Fruit fly (Drosophila melanogaster) whole organism, embryonic: ENCODE measurements around the gene CG43093.

Source experiments
- Ada2b ChIP-seq: fragments of 200-800 bp; sonication (Bioruptor generic); IDR thresholded peaks from 2 replicates; pipeline ENCODE4 v1.3.6; 2022; ENCODE audit warnings: missing biosample characterization, missing genetic modification characterization
- CG10431 ChIP-seq: fragments of 200-800 bp; sonication (Bioruptor generic); optimal IDR thresholded peaks from 3 replicates; lab custom pipeline; 2018; ENCODE audit warnings: missing biosample characterization, mild to moderate bottlenecking, missing genetic modification characterization
- CG12299 ChIP-seq: fragments of 200-800 bp; sonication (Bioruptor generic); optimal IDR thresholded peaks from 2 replicates; lab custom pipeline; 2018; ENCODE audit warnings: missing biosample characterization, mild to moderate bottlenecking, missing genetic modification characterization
- CG13287 ChIP-seq: fragments of 200-800 bp; sonication (Bioruptor generic); IDR thresholded peaks from 2 replicates; pipeline ENCODE4 v1.3.6; 2022; ENCODE audit warnings: missing biosample characterization, missing genetic modification characterization; ENCODE audit not compliant: partially characterized antibody
- CG13424 ChIP-seq: fragments of 200-800 bp; sonication (Bioruptor generic); optimal IDR thresholded peaks from 2 replicates; lab custom pipeline; 2019; ENCODE audit warnings: missing biosample characterization, mild to moderate bottlenecking, missing genetic modification characterization, moderate library complexity
- CG15514 ChIP-seq: fragments of 200-800 bp; sonication (Bioruptor generic); optimal IDR thresholded peaks from 3 replicates; lab custom pipeline; 2017; ENCODE audit warnings: missing biosample characterization, missing genetic modification characterization, mild to moderate bottlenecking, moderate library complexity, missing genetic modification reagents
- CG15696 ChIP-seq: fragments of 200-800 bp; sonication (Bioruptor generic); optimal IDR thresholded peaks from 2 replicates; lab custom pipeline; 2019; ENCODE audit warnings: missing biosample characterization, mild to moderate bottlenecking, missing genetic modification characterization, moderate library complexity
- CG1603 ChIP-seq: fragments of 200-800 bp; sonication (Bioruptor generic); optimal IDR thresholded peaks from 2 replicates; lab custom pipeline; 2019; ENCODE audit warnings: missing biosample characterization, mild to moderate bottlenecking, missing genetic modification characterization, moderate library complexity
- CG17361 ChIP-seq: fragments of 200-800 bp; sonication (Bioruptor generic); IDR thresholded peaks from 3 replicates; pipeline ENCODE4 v1.3.6; 2022; ENCODE audit warnings: missing biosample characterization, missing genetic modification characterization
- CG18476 ChIP-seq: fragments of 200-800 bp; sonication (Bioruptor generic); optimal IDR thresholded peaks from 2 replicates; lab custom pipeline; 2016; ENCODE audit warnings: missing biosample characterization, mild to moderate bottlenecking, missing genetic modification characterization
- CG2875 ChIP-seq: fragments of 200-800 bp; sonication (Bioruptor generic); optimal IDR thresholded peaks from 2 replicates; lab custom pipeline; 2017; ENCODE audit warnings: missing biosample characterization, mild to moderate bottlenecking, missing genetic modification characterization, missing genetic modification reagents
- CG34422 ChIP-seq: fragments of 200-800 bp; sonication (Bioruptor generic); IDR thresholded peaks from 3 replicates; pipeline ENCODE4 v1.3.6; 2022; ENCODE audit warnings: missing biosample characterization, missing genetic modification characterization
- CG3847 ChIP-seq: fragments of 200-800 bp; sonication (Bioruptor generic); IDR thresholded peaks from 2 replicates; pipeline ENCODE4 v1.3.6; 2022; ENCODE audit warnings: missing biosample characterization, missing genetic modification characterization
- CG4424 ChIP-seq: fragments of 200-800 bp; sonication (Bioruptor generic); optimal IDR thresholded peaks from 3 replicates; lab custom pipeline; 2016; ENCODE audit warnings: missing biosample characterization, missing genetic modification characterization
- CG7963 ChIP-seq: fragments of 200-800 bp; sonication (Bioruptor generic); IDR thresholded peaks from 3 replicates; pipeline ENCODE4 v1.3.6; 2022; ENCODE audit warnings: missing biosample characterization, missing genetic modification characterization; ENCODE audit not compliant: partially characterized antibody
- CG8290 ChIP-seq, 3 experiments: fragments of 200-800 bp; sonication (Bioruptor generic); optimal IDR thresholded peaks; 2 replicates each; lab custom pipeline; 2016 to 2019; ENCODE audit warnings: missing biosample characterization in 3 of 3, missing genetic modification characterization in 3 of 3, mild to moderate bottlenecking in 2 of 3, moderate library complexity in 1 of 3
- Camta ChIP-seq: fragments of 200-800 bp; sonication (Bioruptor generic); optimal IDR thresholded peaks from 2 replicates; lab custom pipeline; 2016; ENCODE audit warnings: missing biosample characterization, missing genetic modification characterization
- CkIIα-i1 ChIP-seq: fragments of 200-800 bp; sonication (Bioruptor generic); IDR thresholded peaks from 2 replicates; pipeline ENCODE4 v1.3.6; 2022; ENCODE audit warnings: missing biosample characterization, missing genetic modification characterization
- CrebB ChIP-seq: fragments of 200-800 bp; sonication (Bioruptor generic); optimal IDR thresholded peaks from 3 replicates; lab custom pipeline; 2018; ENCODE audit warnings: missing biosample characterization, mild to moderate bottlenecking, missing genetic modification characterization
- HLH4C ChIP-seq: fragments of 200-800 bp; sonication (Bioruptor generic); IDR thresholded peaks from 3 replicates; pipeline ENCODE4 v1.3.6; 2022; ENCODE audit warnings: missing biosample characterization, missing genetic modification characterization; ENCODE audit not compliant: partially characterized antibody
- Hey ChIP-seq: fragments of 200-800 bp; sonication (Bioruptor generic); optimal IDR thresholded peaks from 3 replicates; lab custom pipeline; 2018; ENCODE audit warnings: missing biosample characterization, mild to moderate bottlenecking, missing genetic modification characterization
- Hr39 ChIP-seq: fragments of >200 bp; optimal IDR thresholded peaks from 2 replicates; lab custom pipeline; 2017
- MESR4 ChIP-seq: fragments of 200-800 bp; sonication (Bioruptor generic); optimal IDR thresholded peaks from 2 replicates; lab custom pipeline; 2018; ENCODE audit warnings: missing biosample characterization, mild to moderate bottlenecking, missing genetic modification characterization, moderate library complexity
- Med ChIP-seq: fragments of 200-800 bp; sonication (Bioruptor generic); peaks from one replicate; lab custom pipeline; 2016; ENCODE audit warnings: missing biosample characterization, missing genetic modification characterization, mild to moderate bottlenecking, inconsistent platforms, moderate library complexity
- NC2β ChIP-seq: fragments of 200-800 bp; sonication (Bioruptor generic); optimal IDR thresholded peaks from 2 replicates; lab custom pipeline; 2016; ENCODE audit warnings: missing biosample characterization, missing genetic modification characterization
- Pdp1 ChIP-seq, 2 experiments: fragments of 200-800 bp; sonication (Bioruptor generic); optimal IDR thresholded peaks; 3 replicates each; lab custom pipeline; 2016; ENCODE audit warnings: missing biosample characterization in 2 of 2, missing genetic modification characterization in 2 of 2, mild to moderate bottlenecking in 1 of 2, moderate library complexity in 1 of 2
- Rfx ChIP-seq: fragments of 200-800 bp; sonication (Bioruptor generic); IDR thresholded peaks from 2 replicates; pipeline ENCODE4 v1.3.6; 2022; ENCODE audit warnings: missing biosample characterization, missing genetic modification characterization
- Side ChIP-seq: fragments of 200-800 bp; sonication (Bioruptor generic); optimal IDR thresholded peaks from 2 replicates; lab custom pipeline; 2016; ENCODE audit warnings: missing biosample characterization, missing genetic modification characterization
- Six4 ChIP-seq: fragments of 200-800 bp; sonication (Bioruptor generic); optimal IDR thresholded peaks from 2 replicates; lab custom pipeline; 2016; ENCODE audit warnings: missing biosample characterization, missing genetic modification characterization
- al ChIP-seq: fragments of 200-800 bp; sonication (Bioruptor generic); IDR thresholded peaks from 2 replicates; pipeline ENCODE4 v1.3.6; 2022; ENCODE audit warnings: missing biosample characterization, missing genetic modification characterization
- bigmax ChIP-seq: fragments of 200-800 bp; sonication (Bioruptor generic); optimal IDR thresholded peaks from 2 replicates; lab custom pipeline; 2018; ENCODE audit warnings: missing biosample characterization, mild to moderate bottlenecking, missing genetic modification characterization
- chm ChIP-seq: fragments of 200-800 bp; sonication (Bioruptor generic); IDR thresholded peaks from 2 replicates; pipeline ENCODE4 v1.3.6; 2022; ENCODE audit warnings: missing biosample characterization, missing genetic modification characterization
- ci ChIP-seq: fragments of 200-800 bp; sonication (Bioruptor generic); IDR thresholded peaks from 3 replicates; pipeline ENCODE4 v1.3.6; 2022; ENCODE audit warnings: missing biosample characterization, missing genetic modification characterization
- dimm ChIP-seq: fragments of 200-800 bp; sonication (Bioruptor generic); IDR thresholded peaks from 2 replicates; pipeline ENCODE4 v1.3.6; 2022; ENCODE audit warnings: missing biosample characterization, missing genetic modification characterization
- esg ChIP-seq: fragments of 200-800 bp; sonication (Bioruptor generic); conservative IDR thresholded peaks from 2 replicates; pipeline ENCODE4 v1.3.6; 2022; ENCODE audit warnings: missing biosample characterization, missing genetic modification characterization
- fu2 ChIP-seq: fragments of 200-800 bp; sonication (Bioruptor generic); optimal IDR thresholded peaks from 2 replicates; lab custom pipeline; 2016; ENCODE audit warnings: missing biosample characterization, missing genetic modification characterization
- gfzf ChIP-seq: fragments of 200-800 bp; sonication (Bioruptor generic); optimal IDR thresholded peaks from 2 replicates; lab custom pipeline; 2016; ENCODE audit warnings: missing biosample characterization, mild to moderate bottlenecking, missing genetic modification characterization, moderate library complexity
- grn ChIP-seq: fragments of 200-800 bp; sonication (Bioruptor generic); optimal IDR thresholded peaks from 3 replicates; lab custom pipeline; 2017; ENCODE audit warnings: missing biosample characterization, missing genetic modification characterization
- ind ChIP-seq: fragments of 200-800 bp; sonication (Bioruptor generic); optimal IDR thresholded peaks from 3 replicates; lab custom pipeline; 2016; ENCODE audit warnings: missing biosample characterization, missing genetic modification characterization
- kah ChIP-seq: fragments of 200-800 bp; sonication (Bioruptor generic); optimal IDR thresholded peaks from 2 replicates; lab custom pipeline; 2018; ENCODE audit warnings: missing biosample characterization, mild to moderate bottlenecking, missing genetic modification characterization
- knrl ChIP-seq: fragments of 200-800 bp; sonication (Bioruptor generic); IDR thresholded peaks from 3 replicates; pipeline ENCODE4 v1.3.6; 2022; ENCODE audit warnings: missing biosample characterization, missing genetic modification characterization; ENCODE audit not compliant: partially characterized antibody
- mam ChIP-seq: fragments of 200-800 bp; sonication (Bioruptor generic); optimal IDR thresholded peaks from 3 replicates; lab custom pipeline; 2016; ENCODE audit warnings: missing biosample characterization, missing genetic modification characterization
- mld ChIP-seq: fragments of 200-800 bp; sonication (Bioruptor generic); IDR thresholded peaks from 3 replicates; pipeline ENCODE4 v1.3.6; 2022; ENCODE audit warnings: missing biosample characterization, missing genetic modification characterization; ENCODE audit not compliant: partially characterized antibody
- onecut ChIP-seq: fragments of 200-800 bp; sonication (Bioruptor generic); IDR thresholded peaks from 2 replicates; pipeline ENCODE4 v1.3.6; 2022; ENCODE audit warnings: missing biosample characterization, missing genetic modification characterization
- org-1 ChIP-seq: fragments of 200-800 bp; sonication (Bioruptor generic); optimal IDR thresholded peaks from 2 replicates; lab custom pipeline; 2017; ENCODE audit warnings: missing biosample characterization, missing genetic modification characterization
- pzg ChIP-seq: fragments of 200-800 bp; sonication (Bioruptor generic); optimal IDR thresholded peaks from 3 replicates; lab custom pipeline; 2018; ENCODE audit warnings: missing biosample characterization, mild to moderate bottlenecking, missing genetic modification characterization, moderate library complexity
- seq ChIP-seq: fragments of 200-800 bp; sonication (Bioruptor generic); IDR thresholded peaks from 2 replicates; pipeline ENCODE4 v1.3.6; 2022; ENCODE audit warnings: missing biosample characterization, missing genetic modification characterization
- shn ChIP-seq: fragments of 200-800 bp; sonication (Bioruptor generic); optimal IDR thresholded peaks from 3 replicates; lab custom pipeline; 2016; ENCODE audit warnings: missing biosample characterization, missing genetic modification characterization
- twi ChIP-seq: fragments of 200-800 bp; optimal IDR thresholded peaks from 2 replicates; lab custom pipeline; 2019; ENCODE audit warnings: missing biosample characterization, mild to moderate bottlenecking, missing genetic modification characterization, moderate library complexity
- vvl ChIP-seq: fragments of 200-800 bp; sonication (Bioruptor generic); IDR thresholded peaks from 2 replicates; pipeline ENCODE4 v1.3.6; 2022; ENCODE audit warnings: missing biosample characterization, missing genetic modification characterization

Gene CG43093

dm6 chr3R:22747423-22748090 is 22.6 kb downstream of the CG43093 start, which contains the start of gene CG17141 (continued):
- TF ChIP-seq Hr39 (lab: Kevin White, UChicago) (no peak), knrl (GFP tag; lab: Robert Waterston, UW) (peak; percentile 43; the same call in 1 of the 3 replicates), seq (GFP tag; lab: Robert Waterston, UW) (no peak), org-1 (no peak), CG13424 (tag; lab: Kevin White, UChicago) (no peak), ind (no peak), Hey (no peak), shn (no peak), CG1603 (peak; percentile 57), Side (GFP tag; lab: Kevin White, UChicago) (no peak), CG15514 (peak; percentile 72), dimm (GFP tag; lab: Robert Waterston, UW) (no peak), CG3847 (GFP tag; lab: Robert Waterston, UW) (peak; percentile 64), Rfx (GFP tag; lab: Robert Waterston, UW) (0 out of 2 replicates have a peak, but pooled peaks have one; percentile 22), MESR4 (GFP tag; lab: Kevin White, UChicago) (peak; percentile 77), mam (GFP tag; lab: Kevin White, UChicago) (no peak), vvl (GFP tag; lab: Robert Waterston, UW) (peak; percentile 83), HLH4C (peak; percentile 22; the same call in 1 of the 3 replicates), CG10431 (GFP tag; lab: Kevin White, UChicago) (peak; percentile 9), Ada2b (GFP tag; lab: Robert Waterston, UW) (no peak), CG17361 (no peak), Six4 (GFP tag; lab: Kevin White, UChicago) (no peak), al (no peak), chm (GFP tag; lab: Robert Waterston, UW) (peak; percentile 30; the same call in 1 of the 2 replicates), CG34422 (GFP tag; lab: Robert Waterston, UW) (peak; percentile 28; the same call in 1 of the 3 replicates), bigmax (GFP tag; lab: Kevin White, UChicago) (no peak), Pdp1 (GFP tag; optimal IDR thresholded peaks at IDR 0.05; lab: Kevin White, UChicago) (peak in 1 of 2 experiments; percentile 99), ci (peak; percentile 42; the same call in 1 of the 3 replicates), esg (GFP tag; lab: Robert Waterston, UW) (no peak), Med (GFP tag; lab: Kevin White, UChicago) (peak; percentile 73), onecut (no peak), CG15696 (tag; lab: Kevin White, UChicago) (no peak), grn (GFP tag; lab: Kevin White, UChicago) (no peak), twi (no peak), CG8290 (GFP tag; optimal IDR thresholded peaks at IDR 0.05; lab: Kevin White, UChicago) (no peak), CG8290 (tag; optimal IDR thresholded peaks at IDR 0.05; lab: Kevin White, UChicago) (no peak), fu2 (no peak), mld (no peak), CG13287 (GFP tag; lab: Robert Waterston, UW) (peak; percentile 60), Camta (no peak), NC2β (GFP tag; lab: Kevin White, UChicago) (no peak), CrebB (peak; percentile 21), CG18476 (no peak), CG2875 (GFP tag; lab: Kevin White, UChicago) (no peak), CG12299 (tag; lab: Kevin White, UChicago) (no peak), CG7963 (GFP tag; lab: Robert Waterston, UW) (no peak), pzg (GFP tag; lab: Kevin White, UChicago) (peak; percentile 90), CG4424 (no peak), gfzf (GFP tag; lab: Kevin White, UChicago) (peak; percentile 42), kah (peak; percentile 25), CkIIα-i1 (GFP tag; lab: Robert Waterston, UW) (no peak)
